Worm (Caenorhabditis elegans): ENCODE measurements around the gene T10B10.9.

The T10B10.9 gene

ce11 chrX:15181454-15181853 lies 17.2 kb downstream of the T10B10.9 start, which contains the start of gene pkhm-2 (continued):
- TF ChIP-seq dox-1 (GFP tag; IDR thresholded peaks at IDR 0.05): peak; percentile 92
- TF ChIP-seq nhr-80 (tag; optimal IDR thresholded peaks at IDR 0.05): peak; percentile 93
- peak; percentile 85 for TF ChIP-seq ekl-4 (GFP tag; IDR thresholded peaks at IDR 0.05)
- no peak for TF ChIP-seq Y56A3A.18 (GFP tag; IDR thresholded peaks at IDR 0.05)
- no peak for TF ChIP-seq die-1 (tag; optimal IDR thresholded peaks at IDR 0.05)
- TF ChIP-seq ztf-18 (tag; optimal IDR thresholded peaks at IDR 0.05): peak; percentile 98
- no peak for TF ChIP-seq ceh-100 (GFP tag; IDR thresholded peaks at IDR 0.05)
- peak; percentile 69 for TF ChIP-seq lin-26 (GFP tag; IDR thresholded peaks at IDR 0.05)
- no peak for TF ChIP-seq T26A5.8 (tag; optimal IDR thresholded peaks at IDR 0.05)
- TF ChIP-seq F23B12.7 (tag; optimal IDR thresholded peaks at IDR 0.05; ENCODE audit: insufficient read depth): peak; percentile 69
- peak; percentile 86 for TF ChIP-seq lin-54 (GFP tag; optimal IDR thresholded peaks at IDR 0.05)
- peak; percentile 33 for TF ChIP-seq dpl-1 (GFP tag; optimal IDR thresholded peaks at IDR 0.05)
- no peak for TF ChIP-seq F55B11.4 (tag; optimal IDR thresholded peaks at IDR 0.05; ENCODE audit: borderline replicate concordance, insufficient read depth)
- TF ChIP-seq hmg-1.2 (GFP tag; IDR thresholded peaks at IDR 0.05): peak; percentile 61
- TF ChIP-seq lir-1 (GFP tag; conservative IDR thresholded peaks at IDR 0.05): peak; percentile 18; the same call in 1 of the 2 replicates
- TF ChIP-seq K11D2.4 (GFP tag; IDR thresholded peaks at IDR 0.05): peak; percentile 86
- TF ChIP-seq mcd-1 (GFP tag; IDR thresholded peaks at IDR 0.05): peak; percentile 83
- no peak for TF ChIP-seq snpc-4 (GFP tag; optimal IDR thresholded peaks at IDR 0.05)
- peak; percentile 73 to 88 (median 77) for TF ChIP-seq snpc-4 (tag; optimal IDR thresholded peaks at IDR 0.05)
- TF ChIP-seq lin-40 (tag; optimal IDR thresholded peaks at IDR 0.05): peak; percentile 93
- TF ChIP-seq let-526 (GFP tag; IDR thresholded peaks at IDR 0.05): peak; percentile 69; the same call in 1 of the 2 replicates
- TF ChIP-seq atf-7 (tag; optimal IDR thresholded peaks at IDR 0.05): peak; percentile 68
- TF ChIP-seq ztf-22 (GFP tag; optimal IDR thresholded peaks at IDR 0.05): peak; percentile 64
- TF ChIP-seq snpc-1.3 (tag; optimal IDR thresholded peaks at IDR 0.05; ENCODE audit: insufficient read depth): no peak
- TF ChIP-seq C06A6.2 (GFP tag; conservative IDR thresholded peaks at IDR 0.05): peak; percentile 70; the same call in 1 of the 2 replicates
- peak; percentile 6 for TF ChIP-seq F22D6.2 (tag; optimal IDR thresholded peaks at IDR 0.05)
- peak; percentile 88 for TF ChIP-seq ceh-27 (GFP tag; optimal IDR thresholded peaks at IDR 0.05)
- TF ChIP-seq bed-2 (GFP tag; IDR thresholded peaks at IDR 0.05): 0 out of 2 replicates have a peak, but pooled peaks have one; percentile 15
- TF ChIP-seq nhr-90 (tag; optimal IDR thresholded peaks at IDR 0.05): peak; percentile 29
- TF ChIP-seq egl-44 (GFP tag; IDR thresholded peaks at IDR 0.05): peak; percentile 79; the same call in 1 of the 2 replicates
- peak; percentile 46 for TF ChIP-seq K12H6.12 (tag; optimal IDR thresholded peaks at IDR 0.05)
- TF ChIP-seq lin-35 (GFP tag; optimal IDR thresholded peaks at IDR 0.05): peak in 2 of 3 experiments; percentile 5 to 81
- peak; percentile 80 for TF ChIP-seq Y53G8AR.9 (GFP tag; conservative IDR thresholded peaks at IDR 0.05)
- peak; percentile 84 for TF ChIP-seq gei-17 (GFP tag; optimal IDR thresholded peaks at IDR 0.05)
- TF ChIP-seq attf-5 (GFP tag; optimal IDR thresholded peaks at IDR 0.05): peak; percentile 92
- TF ChIP-seq akir-1 (GFP tag; optimal IDR thresholded peaks at IDR 0.05): no peak
- peak; percentile 88 for TF ChIP-seq egl-18 (GFP tag; IDR thresholded peaks at IDR 0.05)
- peak; percentile 76 for TF ChIP-seq rcor-1 (GFP tag; IDR thresholded peaks at IDR 0.05)
- peak; percentile 92 for TF ChIP-seq cebp-1 (GFP tag; IDR thresholded peaks at IDR 0.05)
- TF ChIP-seq cebp-1 (tag; optimal IDR thresholded peaks at IDR 0.05): peak; percentile 98
- TF ChIP-seq lsy-27 (tag; optimal IDR thresholded peaks at IDR 0.05; ENCODE audit: borderline replicate concordance, insufficient read depth): no peak
- TF ChIP-seq F57C9.4 (tag; optimal IDR thresholded peaks at IDR 0.05): no peak
- peak; percentile 40 for TF ChIP-seq snpc-1.1 (tag; optimal IDR thresholded peaks at IDR 0.05; ENCODE audit: insufficient read depth)
- TF ChIP-seq ztf-3 (GFP tag; optimal IDR thresholded peaks at IDR 0.05): peak; percentile 17
- TF ChIP-seq chd-7 (tag; optimal IDR thresholded peaks at IDR 0.05): peak; percentile 75
- peak; percentile 97 for TF ChIP-seq zfh-2 (GFP tag; conservative IDR thresholded peaks at IDR 0.05)
- peak; percentile 22 for TF ChIP-seq B0261.1 (tag; optimal IDR thresholded peaks at IDR 0.05)
- TF ChIP-seq tlf-1 (GFP tag; optimal IDR thresholded peaks at IDR 0.05): peak; percentile 26
